Worm (Caenorhabditis elegans) whole organism, young adult: ENCODE measurements around the gene mog-5.

ENCODE experiments used
- B0261.1 ChIP-seq: sonication (generic microtip); optimal IDR thresholded peaks from 2 replicates; lab custom pipeline; 2016; ENCODE audit warnings: mild to moderate bottlenecking, missing genetic modification characterization, moderate library complexity, missing compliant biosample characterization
- C17E4.6 ChIP-seq: fragments of 200-800 bp; sonication (Bioruptor generic); IDR thresholded peaks from 2 replicates; pipeline ENCODE4 v1.3.6; 2022; ENCODE audit warnings: missing genetic modification reagents, missing genetic modification characterization, missing compliant biosample characterization
- D2030.7 ChIP-seq: fragments of 200-800 bp; sonication (Bioruptor generic); IDR thresholded peaks from 2 replicates; pipeline ENCODE4 v1.3.6; 2022; ENCODE audit warnings: missing genetic modification reagents, missing genetic modification characterization, missing compliant biosample characterization
- F10E7.11 ChIP-seq: sonication (generic microtip); optimal IDR thresholded peaks from 2 replicates; lab custom pipeline; 2017; ENCODE audit warnings: mild to moderate bottlenecking, missing genetic modification characterization, moderate library complexity, missing compliant biosample characterization
- F22D6.2 ChIP-seq: sonication (generic microtip); optimal IDR thresholded peaks from 2 replicates; lab custom pipeline; 2016; ENCODE audit warnings: mild to moderate bottlenecking, missing genetic modification characterization, missing compliant biosample characterization
- F33H1.4 ChIP-seq: fragments of 200-800 bp; sonication (Bioruptor generic); IDR thresholded peaks from 2 replicates; pipeline ENCODE4 v1.3.6; 2022; ENCODE audit warnings: missing genetic modification reagents, missing genetic modification characterization, missing compliant biosample characterization
- F57A8.1 ChIP-seq: fragments of 200-800 bp; sonication (Bioruptor generic); optimal IDR thresholded peaks from 2 replicates; lab custom pipeline; 2018; ENCODE audit warnings: mild to moderate bottlenecking, missing genetic modification characterization, moderate library complexity, missing compliant biosample characterization
- F57C9.4 ChIP-seq: sonication (generic microtip); optimal IDR thresholded peaks from 2 replicates; lab custom pipeline; 2017; ENCODE audit warnings: mild to moderate bottlenecking, missing genetic modification characterization, missing compliant biosample characterization
- T07F8.4 ChIP-seq: sonication (generic microtip); optimal IDR thresholded peaks from 2 replicates; lab custom pipeline; 2016; ENCODE audit warnings: mild to moderate bottlenecking, missing genetic modification characterization, moderate library complexity, missing compliant biosample characterization
- Y95B8A.8 ChIP-seq: fragments of 200-800 bp; sonication (Bioruptor generic); IDR thresholded peaks from 2 replicates; pipeline ENCODE4 v1.3.6; 2022; ENCODE audit warnings: missing genetic modification reagents, missing genetic modification characterization, missing compliant biosample characterization
- aptf-2 ChIP-seq: fragments of 200-800 bp; sonication (Bioruptor generic); conservative IDR thresholded peaks from 2 replicates; pipeline ENCODE4 v1.3.6; 2022; ENCODE audit warnings: missing genetic modification reagents, missing genetic modification characterization, missing compliant biosample characterization
- aptf-3 ChIP-seq: fragments of 200-800 bp; sonication (Bioruptor generic); IDR thresholded peaks from 2 replicates; pipeline ENCODE4 v1.3.6; 2022; ENCODE audit warnings: missing genetic modification characterization, missing compliant biosample characterization
- atf-7 ChIP-seq: sonication (generic microtip); optimal IDR thresholded peaks from 2 replicates; lab custom pipeline; 2017; ENCODE audit warnings: mild to moderate bottlenecking, missing genetic modification characterization, missing compliant biosample characterization
- athp-1 ChIP-seq: sonication (generic microtip); optimal IDR thresholded peaks from 2 replicates; lab custom pipeline; 2017; ENCODE audit warnings: mild to moderate bottlenecking, missing genetic modification characterization, missing compliant biosample characterization
- attf-5 ChIP-seq: fragments of 200-800 bp; sonication (Bioruptor generic); optimal IDR thresholded peaks from 2 replicates; lab custom pipeline; 2018; ENCODE audit warnings: mild to moderate bottlenecking, missing genetic modification characterization, missing compliant biosample characterization
- bed-1 ChIP-seq: fragments of 200-800 bp; sonication (Bioruptor generic); IDR thresholded peaks from 2 replicates; pipeline ENCODE4 v1.3.6; 2022; ENCODE audit warnings: missing genetic modification reagents, missing genetic modification characterization, missing compliant biosample characterization
- cebp-1 ChIP-seq, 2 experiments: fragments of 200-800 bp in 1 of 2; sonication (Bioruptor generic) in 1 of 2; sonication (generic microtip) in 1 of 2; IDR thresholded peaks in 1 of 2; optimal IDR thresholded peaks in 1 of 2; 2 replicates each; pipeline versions ENCODE4 v1.3.6 to Lab custom; 2017 to 2022; ENCODE audit warnings: missing compliant biosample characterization in 2 of 2, missing genetic modification characterization in 2 of 2, mild to moderate bottlenecking in 1 of 2, missing genetic modification reagents in 1 of 2, moderate library complexity in 1 of 2
- ceh-40 ChIP-seq: fragments of 200-800 bp; sonication (Bioruptor generic); IDR thresholded peaks from 2 replicates; pipeline ENCODE4 v1.3.6; 2022; ENCODE audit warnings: missing genetic modification characterization, missing compliant biosample characterization
- ceh-58 ChIP-seq: fragments of 200-800 bp; sonication (Bioruptor generic); IDR thresholded peaks from 2 replicates; pipeline ENCODE4 v1.3.6; 2022; ENCODE audit warnings: missing genetic modification characterization, missing compliant biosample characterization
- egl-44 ChIP-seq: fragments of 200-800 bp; sonication (Bioruptor generic); IDR thresholded peaks from 2 replicates; pipeline ENCODE4 v1.3.6; 2022; ENCODE audit warnings: missing genetic modification reagents, missing genetic modification characterization, missing compliant biosample characterization
- ekl-4 ChIP-seq: fragments of 200-800 bp; sonication (Bioruptor generic); IDR thresholded peaks from 2 replicates; pipeline ENCODE4 v1.3.6; 2022; ENCODE audit warnings: missing genetic modification reagents, missing genetic modification characterization, missing compliant biosample characterization
- fkh-3 ChIP-seq: sonication (generic microtip); optimal IDR thresholded peaks from 2 replicates; lab custom pipeline; 2016; ENCODE audit warnings: mild to moderate bottlenecking, missing genetic modification characterization, missing compliant biosample characterization
- gei-17 ChIP-seq: fragments of 200-800 bp; sonication (Bioruptor generic); optimal IDR thresholded peaks from 2 replicates; lab custom pipeline; 2018; ENCODE audit warnings: mild to moderate bottlenecking, missing genetic modification characterization, missing compliant biosample characterization
- hlh-12 ChIP-seq: sonication (generic microtip); optimal IDR thresholded peaks from 2 replicates; lab custom pipeline; 2016; ENCODE audit warnings: missing genetic modification characterization, missing compliant biosample characterization
- hmg-20 ChIP-seq: fragments of 200-800 bp; sonication (Bioruptor generic); IDR thresholded peaks from 2 replicates; pipeline ENCODE4 v1.3.6; 2022; ENCODE audit warnings: missing genetic modification reagents, missing genetic modification characterization, missing compliant biosample characterization
- hrde-1 ChIP-seq: sonication (generic microtip); optimal IDR thresholded peaks from 2 replicates; lab custom pipeline; 2016; ENCODE audit warnings: missing genetic modification characterization, mild to moderate bottlenecking, missing compliant biosample characterization, moderate library complexity, missing genotype, missing genetic modification reagents, borderline replicate concordance
- lin-35 ChIP-seq, 3 experiments: fragments of 150-350 bp in 2 of 3; sonication (generic microtip) in 1 of 3; optimal IDR thresholded peaks; 2 replicates each; lab custom pipeline; 2014 to 2018; ENCODE audit warnings: missing biosample characterization in 3 of 3, missing genetic modification characterization in 3 of 3, missing genetic modification reagents in 3 of 3
- lsy-27 ChIP-seq: sonication (generic microtip); optimal IDR thresholded peaks from 2 replicates; lab custom pipeline; 2017; ENCODE audit warnings: missing genetic modification characterization, mild to moderate bottlenecking, missing compliant biosample characterization, antibody characterized with exemption, missing genotype, borderline replicate concordance; ENCODE audit not compliant: insufficient read depth
- madf-6 ChIP-seq: fragments of 200-800 bp; sonication (Bioruptor generic); IDR thresholded peaks from 2 replicates; pipeline ENCODE4 v1.3.6; 2022; ENCODE audit warnings: missing genetic modification reagents, missing genetic modification characterization, missing compliant biosample characterization
- madf-8 ChIP-seq: fragments of 200-800 bp; sonication (Bioruptor generic); conservative IDR thresholded peaks from 2 replicates; pipeline ENCODE4 v1.3.6; 2022; ENCODE audit warnings: missing genetic modification reagents, missing genetic modification characterization, missing compliant biosample characterization
- mcd-1 ChIP-seq: fragments of 200-800 bp; sonication (Bioruptor generic); IDR thresholded peaks from 2 replicates; pipeline ENCODE4 v1.3.6; 2022; ENCODE audit warnings: missing genetic modification reagents, missing genetic modification characterization, missing compliant biosample characterization
- mel-28 ChIP-seq: sonication (generic microtip); optimal IDR thresholded peaks from 2 replicates; lab custom pipeline; 2016; ENCODE audit warnings: borderline replicate concordance, mild to moderate bottlenecking, missing genetic modification characterization, missing compliant biosample characterization
- nfya-2 ChIP-seq: fragments of 200-800 bp; sonication (Bioruptor generic); IDR thresholded peaks from 2 replicates; pipeline ENCODE4 v1.3.6; 2022; ENCODE audit warnings: missing genetic modification reagents, missing genetic modification characterization, missing compliant biosample characterization
- nfyb-1 ChIP-seq: fragments of 200-800 bp; sonication (Bioruptor generic); IDR thresholded peaks from 2 replicates; pipeline ENCODE4 v1.3.6; 2022; ENCODE audit warnings: missing genetic modification reagents, missing genetic modification characterization, missing compliant biosample characterization
- nhr-27 ChIP-seq: fragments of 200-800 bp; sonication (Bioruptor generic); optimal IDR thresholded peaks from 2 replicates; lab custom pipeline; 2018; ENCODE audit warnings: mild to moderate bottlenecking, missing genetic modification characterization, moderate library complexity, missing compliant biosample characterization
- pha-4 ChIP-seq: fragments of 150-350 bp; sonication (generic microtip); optimal IDR thresholded peaks from 2 replicates; lab custom pipeline; 2014; ENCODE audit warnings: missing biosample characterization, missing genetic modification reagents, missing genetic modification characterization
- rcor-1 ChIP-seq: fragments of 200-800 bp; sonication (Bioruptor generic); IDR thresholded peaks from 2 replicates; pipeline ENCODE4 v1.3.6; 2022; ENCODE audit warnings: missing genetic modification reagents, missing genetic modification characterization, missing compliant biosample characterization
- rec-8 ChIP-seq, 2 experiments: sonication (generic microtip); optimal IDR thresholded peaks; 2 replicates each; lab custom pipeline; 2016; ENCODE audit warnings: mild to moderate bottlenecking in 2 of 2, missing genetic modification characterization in 2 of 2, missing genetic modification reagents in 2 of 2, missing genotype in 2 of 2, missing biosample characterization in 1 of 2, missing compliant biosample characterization in 1 of 2, moderate library complexity in 1 of 2
- sea-2 ChIP-seq: fragments of 200-800 bp; sonication (Bioruptor generic); IDR thresholded peaks from 2 replicates; pipeline ENCODE4 v1.3.6; 2022; ENCODE audit warnings: missing genetic modification characterization, missing compliant biosample characterization
- snpc-1.3 ChIP-seq: sonication (generic microtip); optimal IDR thresholded peaks from 2 replicates; lab custom pipeline; 2017; ENCODE audit warnings: missing genetic modification characterization, mild to moderate bottlenecking, missing compliant biosample characterization, antibody characterized with exemption, moderate library complexity, missing genotype, missing genetic modification reagents; ENCODE audit not compliant: insufficient read depth
- snpc-3.4 ChIP-seq: sonication (generic microtip); optimal IDR thresholded peaks from 2 replicates; lab custom pipeline; 2017; ENCODE audit warnings: missing genetic modification characterization, mild to moderate bottlenecking, missing compliant biosample characterization, antibody characterized with exemption, moderate library complexity, missing genotype, missing genetic modification reagents
- tbx-9 ChIP-seq: sonication (generic microtip); optimal IDR thresholded peaks from 2 replicates; lab custom pipeline; 2016; ENCODE audit warnings: borderline replicate concordance, missing genetic modification characterization, inconsistent platforms, missing compliant biosample characterization
- xnd-1 ChIP-seq: sonication (generic microtip); optimal IDR thresholded peaks from 2 replicates; lab custom pipeline; 2016; ENCODE audit warnings: missing genotype, missing genetic modification reagents, missing genetic modification characterization, missing compliant biosample characterization
- zfh-2 ChIP-seq: fragments of 200-800 bp; sonication (Bioruptor generic); conservative IDR thresholded peaks from 2 replicates; pipeline ENCODE4 v1.3.6; 2022; ENCODE audit warnings: missing genetic modification reagents, missing genetic modification characterization, missing compliant biosample characterization
- ztf-26 ChIP-seq: sonication (generic microtip); optimal IDR thresholded peaks from 2 replicates; lab custom pipeline; 2017; ENCODE audit warnings: missing genetic modification characterization, missing compliant biosample characterization
- ztf-6 ChIP-seq: fragments of 200-800 bp; sonication (Bioruptor generic); IDR thresholded peaks from 2 replicates; pipeline ENCODE4 v1.3.6; 2022; ENCODE audit warnings: missing genetic modification reagents, missing genetic modification characterization, missing compliant biosample characterization

The mog-5 gene

DNA sequence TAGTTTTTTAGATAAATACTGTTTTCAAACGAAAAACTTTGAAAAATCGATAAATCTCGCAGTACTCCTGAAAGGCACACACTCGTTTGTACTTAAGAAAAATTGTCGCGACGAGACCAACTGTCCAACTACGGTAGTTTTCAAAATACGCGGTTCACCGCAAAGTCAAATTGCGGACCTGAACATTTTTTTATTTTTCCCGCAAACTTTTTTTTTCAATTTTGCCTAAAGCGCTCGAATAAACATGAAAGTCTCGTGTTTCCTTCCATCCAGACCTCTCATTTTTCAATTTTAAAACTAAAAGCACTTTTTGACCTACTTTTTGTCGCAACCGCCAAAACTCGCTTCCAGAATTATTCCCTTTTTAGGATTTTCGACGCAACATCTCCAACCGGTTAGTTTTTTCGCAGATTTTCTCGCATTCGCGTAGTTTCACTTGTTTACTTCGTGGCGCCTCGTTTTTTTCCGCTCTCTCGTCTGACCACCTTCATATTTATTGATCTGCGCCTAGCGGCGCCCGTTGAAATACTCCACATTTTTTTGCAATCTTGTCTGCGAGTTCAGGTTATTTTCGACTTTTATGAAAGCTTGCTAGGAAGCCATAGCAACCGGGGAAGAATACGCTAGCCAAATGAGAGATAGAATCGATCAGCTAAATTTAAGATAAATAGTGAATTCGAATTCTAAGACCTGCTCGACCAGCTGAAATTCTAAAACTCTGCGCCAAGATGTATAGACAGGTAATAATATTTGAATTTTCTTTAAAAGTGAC, 21.7 kb upstream of the mog-5 start, which contains the start of gene prdx-2 (continued):
- TF ChIP-seq aptf-2 (peak; percentile 37; the same call in 1 of the 2 replicates), F57C9.4 (tag; lab: Kevin White, UChicago) (no peak), fkh-3 (tag; lab: Kevin White, UChicago) (no peak), tbx-9 (tag; lab: Kevin White, UChicago) (no peak), snpc-3.4 (tag; lab: Kevin White, UChicago) (peak; percentile 35), hmg-20 (GFP tag; lab: Robert Waterston, UW) (no peak), cebp-1 (GFP tag; IDR thresholded peaks at IDR 0.05; lab: Robert Waterston, UW) (no peak), cebp-1 (tag; optimal IDR thresholded peaks at IDR 0.05; lab: Kevin White, UChicago) (no peak), mel-28 (tag; lab: Kevin White, UChicago) (no peak), rec-8 (tag; optimal IDR thresholded peaks at IDR 0.05; lab: Kevin White, UChicago) (no peak), athp-1 (peak; percentile 44), hlh-12 (tag; lab: Kevin White, UChicago) (no peak), C17E4.6 (GFP tag; lab: Robert Waterston, UW) (peak; percentile 75), ceh-58 (GFP tag; lab: Robert Waterston, UW) (no peak), F33H1.4 (GFP tag; lab: Robert Waterston, UW) (peak; percentile 90), hrde-1 (tag; lab: Kevin White, UChicago) (no peak), Y95B8A.8 (GFP tag; lab: Robert Waterston, UW) (peak; percentile 67; the same call in 1 of the 2 replicates), nfya-2 (GFP tag; lab: Robert Waterston, UW) (no peak), zfh-2 (GFP tag; lab: Robert Waterston, UW) (no peak), snpc-1.3 (tag; lab: Kevin White, UChicago) (no peak), ekl-4 (GFP tag; lab: Robert Waterston, UW) (peak; percentile 70; the same call in 1 of the 2 replicates), F22D6.2 (no peak), lsy-27 (tag; lab: Kevin White, UChicago) (no peak), D2030.7 (GFP tag; lab: Robert Waterston, UW) (peak; percentile 89), ceh-40 (GFP tag; lab: Robert Waterston, UW) (no peak), rcor-1 (GFP tag; lab: Robert Waterston, UW) (peak; percentile 67), ztf-26 (tag; lab: Kevin White, UChicago) (no peak), pha-4 (tag; lab: Kevin White, UChicago) (no peak), mcd-1 (GFP tag; lab: Robert Waterston, UW) (peak; percentile 40; the same call in 1 of the 2 replicates), xnd-1 (tag; lab: Kevin White, UChicago) (peak; percentile 84), madf-6 (GFP tag; lab: Robert Waterston, UW) (peak; percentile 96), ztf-6 (GFP tag; lab: Robert Waterston, UW) (no peak), bed-1 (GFP tag; lab: Robert Waterston, UW) (no peak), madf-8 (GFP tag; lab: Robert Waterston, UW) (peak; percentile 89), egl-44 (GFP tag; lab: Robert Waterston, UW) (no peak), sea-2 (no peak), B0261.1 (tag; lab: Kevin White, UChicago) (no peak), T07F8.4 (tag; lab: Kevin White, UChicago) (no peak), atf-7 (tag; lab: Kevin White, UChicago) (no peak), nfyb-1 (0 out of 2 replicates have a peak, but pooled peaks have one; percentile 51), F57A8.1 (GFP tag; lab: Kevin White, UChicago) (no peak), aptf-3 (GFP tag; lab: Robert Waterston, UW) (no peak), attf-5 (no peak), gei-17 (no peak), F10E7.11 (tag; lab: Kevin White, UChicago) (no peak), nhr-27 (tag; lab: Kevin White, UChicago) (no peak), lin-35 (GFP tag; optimal IDR thresholded peaks at IDR 0.05; lab: Kevin White, UChicago) (no peak)
